Worm (Caenorhabditis elegans) whole organism, midembryonic: ENCODE measurements around the gene hmit-1.3.
A peak's percentile ranks its signal among the peaks of the same experiment; 100 is the strongest.

Experiments used
- T22C8.4 ChIP-seq: fragments of 200-800 bp; sonication (Bioruptor generic); IDR thresholded peaks from 2 replicates; pipeline ENCODE4 v1.3.6; 2022; ENCODE audit warnings: missing genetic modification characterization, missing compliant biosample characterization
- cog-1 ChIP-seq: sonication (generic microtip); optimal IDR thresholded peaks from 2 replicates; lab custom pipeline; 2016; ENCODE audit warnings: missing genetic modification characterization, missing compliant biosample characterization
- flt-1 ChIP-seq: fragments of 200-800 bp; sonication (Bioruptor generic); IDR thresholded peaks from 2 replicates; pipeline ENCODE4 v1.3.6; 2022; ENCODE audit warnings: missing genetic modification characterization, missing compliant biosample characterization
- klf-2 ChIP-seq: fragments of 200-800 bp; sonication (Bioruptor generic); conservative IDR thresholded peaks from 2 replicates; pipeline ENCODE4 v1.3.6; 2022; ENCODE audit warnings: missing genetic modification reagents, missing genetic modification characterization, missing compliant biosample characterization
- med-1 ChIP-seq: sonication (generic microtip); optimal IDR thresholded peaks from 2 replicates; lab custom pipeline; 2017; ENCODE audit warnings: missing genetic modification characterization, mild to moderate bottlenecking, missing compliant biosample characterization, antibody characterized with exemption, missing genetic modification reagents; ENCODE audit not compliant: insufficient read depth
- ref-1 ChIP-seq: fragments of 200-800 bp; sonication (Bioruptor generic); conservative IDR thresholded peaks from 2 replicates; pipeline ENCODE4 v1.3.6; 2022; ENCODE audit warnings: missing genetic modification reagents, missing genetic modification characterization, missing compliant biosample characterization
- tab-1 ChIP-seq: fragments of 200-800 bp; sonication (Bioruptor generic); IDR thresholded peaks from 2 replicates; pipeline ENCODE4 v1.3.6; 2022; ENCODE audit warnings: missing genetic modification characterization, missing compliant biosample characterization
- ztf-23 ChIP-seq: fragments of 200-800 bp; sonication (Bioruptor generic); IDR thresholded peaks from 2 replicates; pipeline ENCODE4 v1.3.6; 2022; ENCODE audit warnings: missing genetic modification reagents, missing genetic modification characterization, missing compliant biosample characterization
- ztf-29 ChIP-seq: fragments of 200-800 bp; sonication (Bioruptor generic); IDR thresholded peaks from 2 replicates; pipeline ENCODE4 v1.3.6; 2022; ENCODE audit warnings: missing genetic modification reagents, missing genetic modification characterization, missing compliant biosample characterization

hmit-1.3 gene

ce11 chrIII:3478795-3479398 lies 40.5 kb downstream of the hmit-1.3 start:
- no peak for TF ChIP-seq ztf-29 (GFP tag; lab: Robert Waterston, UW)
- TF ChIP-seq tab-1 (GFP tag; lab: Robert Waterston, UW) = no peak
- no peak for TF ChIP-seq flt-1 (GFP tag; lab: Robert Waterston, UW)
- TF ChIP-seq ref-1 = no peak

- TF ChIP-seq klf-2 (GFP tag; lab: Robert Waterston, UW) = no peak
- TF ChIP-seq ztf-29 (GFP tag; lab: Robert Waterston, UW) = no peak
- no peak for TF ChIP-seq ref-1
- TF ChIP-seq med-1 = no peak
- no peak for TF ChIP-seq T22C8.4 (GFP tag; lab: Robert Waterston, UW)
- no peak for TF ChIP-seq ztf-23 (GFP tag; lab: Robert Waterston, UW)
- no peak for TF ChIP-seq cog-1
- TF ChIP-seq tab-1 (GFP tag; lab: Robert Waterston, UW) = no peak
- TF ChIP-seq flt-1 (GFP tag; lab: Robert Waterston, UW) = no peak
These were observed 42.0 kb downstream of the hmit-1.3 start for ce11 chrIII:3477375-3477774.

- no peak for TF ChIP-seq med-1
- peak; percentile 66 for TF ChIP-seq cog-1
- TF ChIP-seq ztf-23 (GFP tag; lab: Robert Waterston, UW) = no peak
- TF ChIP-seq flt-1 (GFP tag; lab: Robert Waterston, UW) = 0 out of 2 replicates have a peak, but pooled peaks have one; percentile 29
- no peak for TF ChIP-seq ref-1
- TF ChIP-seq klf-2 (GFP tag; lab: Robert Waterston, UW) = peak; percentile 56; the same call in 1 of the 2 replicates
- no peak for TF ChIP-seq tab-1 (GFP tag; lab: Robert Waterston, UW)
- TF ChIP-seq T22C8.4 (GFP tag; lab: Robert Waterston, UW) = no peak
These were observed 43.2 kb downstream of the hmit-1.3 start for ce11 chrIII:3476245-3476644.

DNA sequence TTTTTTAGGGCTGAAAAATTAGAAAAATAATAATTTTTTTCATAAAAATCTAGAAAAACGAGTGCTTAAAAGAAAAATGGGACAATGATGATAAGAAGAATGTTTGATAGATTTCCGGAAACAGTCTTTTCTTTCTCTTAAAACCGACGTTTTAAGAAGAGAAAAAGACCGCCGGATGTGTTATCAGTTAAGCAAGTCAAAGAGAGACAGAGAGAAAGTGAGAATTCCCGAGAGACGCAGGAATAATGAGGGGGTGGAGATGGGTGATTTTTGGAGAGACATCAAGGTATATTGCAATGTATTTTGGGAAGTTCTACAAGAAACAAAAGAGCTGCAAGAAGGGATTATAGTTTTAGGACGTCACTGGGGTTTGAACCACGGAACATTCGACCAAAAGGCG lies 43.9 kb downstream of the hmit-1.3 start, which contains the start of gene C34C12.9:
C34C12.9 (minus strand) TSS at position 16 of the 400 bp plus-strand sequence.
- TF ChIP-seq T22C8.4 (GFP tag; lab: Robert Waterston, UW) = no peak
- no peak for TF ChIP-seq ztf-29 (GFP tag; lab: Robert Waterston, UW)
- TF ChIP-seq ztf-23 (GFP tag; lab: Robert Waterston, UW) = no peak
- TF ChIP-seq klf-2 (GFP tag; lab: Robert Waterston, UW) = no peak
- TF ChIP-seq ref-1 = no peak
- no peak for TF ChIP-seq med-1
- no peak for TF ChIP-seq cog-1
- no peak for TF ChIP-seq tab-1 (GFP tag; lab: Robert Waterston, UW)
- no peak for TF ChIP-seq flt-1 (GFP tag; lab: Robert Waterston, UW)

DNA sequence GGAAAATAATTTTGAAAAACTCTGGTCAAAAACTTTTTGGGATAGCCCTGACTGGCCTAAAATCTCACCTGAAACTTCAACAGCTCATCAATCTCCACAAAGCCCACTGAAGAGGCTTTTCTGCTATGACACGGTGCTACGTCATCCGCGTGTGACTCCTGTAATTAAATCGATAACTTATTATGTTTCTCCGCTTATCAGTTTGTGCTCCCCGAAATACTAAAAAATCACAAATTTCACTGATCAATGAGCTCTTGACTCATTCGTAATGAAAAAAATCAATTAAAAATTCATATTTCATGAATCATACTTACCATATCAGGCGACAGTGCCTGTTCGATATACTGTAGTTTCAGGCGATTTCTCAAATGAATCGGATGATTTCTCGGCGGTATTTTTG lies 44.4 kb downstream of the hmit-1.3 start:
- no peak for TF ChIP-seq ztf-23 (GFP tag; lab: Robert Waterston, UW)
- TF ChIP-seq tab-1 (GFP tag; lab: Robert Waterston, UW) = no peak
- no peak for TF ChIP-seq ztf-29 (GFP tag; lab: Robert Waterston, UW)
- no peak for TF ChIP-seq cog-1
- TF ChIP-seq T22C8.4 (GFP tag; lab: Robert Waterston, UW) = no peak
- no peak for TF ChIP-seq flt-1 (GFP tag; lab: Robert Waterston, UW)
- no peak for TF ChIP-seq med-1
- TF ChIP-seq klf-2 (GFP tag; lab: Robert Waterston, UW) = no peak
- no peak for TF ChIP-seq ref-1

ce11 chrIII:3471403-3472053 lies 47.9 kb downstream of the hmit-1.3 start, which contains the start of gene rsu-1:
Gene rsu-1 (plus strand): TSS chrIII:3472003.
- TF ChIP-seq cog-1 (peak; percentile 26), T22C8.4 (GFP tag; lab: Robert Waterston, UW) (peak; percentile 51), ref-1 (no peak), med-1 (no peak), klf-2 (GFP tag; lab: Robert Waterston, UW) (no peak)

ce11 chrIII:3470973-3471372 lies 48.4 kb downstream of the hmit-1.3 start:
- no peak for TF ChIP-seq med-1
- no peak for TF ChIP-seq ztf-29 (GFP tag; lab: Robert Waterston, UW)
- TF ChIP-seq cog-1 = no peak
- no peak for TF ChIP-seq ref-1
- no peak for TF ChIP-seq T22C8.4 (GFP tag; lab: Robert Waterston, UW)
- no peak for TF ChIP-seq klf-2 (GFP tag; lab: Robert Waterston, UW)
- TF ChIP-seq ztf-23 (GFP tag; lab: Robert Waterston, UW) = no peak
- no peak for TF ChIP-seq tab-1 (GFP tag; lab: Robert Waterston, UW)
- TF ChIP-seq flt-1 (GFP tag; lab: Robert Waterston, UW) = no peak

ce11 chrIII:3470433-3470832 lies 49.0 kb downstream of the hmit-1.3 start:
- TF ChIP-seq ztf-29 (GFP tag; lab: Robert Waterston, UW) (no peak), cog-1 (no peak), med-1 (no peak), tab-1 (GFP tag; lab: Robert Waterston, UW) (no peak), ref-1 (no peak), flt-1 (GFP tag; lab: Robert Waterston, UW) (no peak)

ce11 chrIII:3469646-3470045 lies 49.8 kb downstream of the hmit-1.3 start, which contains the start of gene smim-14:
Gene smim-14 (minus strand): TSS chrIII:3469746.
- no peak for TF ChIP-seq ztf-29 (GFP tag; lab: Robert Waterston, UW)
- no peak for TF ChIP-seq med-1
- TF ChIP-seq tab-1 (GFP tag; lab: Robert Waterston, UW) = no peak
- no peak for TF ChIP-seq cog-1
- no peak for TF ChIP-seq klf-2 (GFP tag; lab: Robert Waterston, UW)
- no peak for TF ChIP-seq flt-1 (GFP tag; lab: Robert Waterston, UW)
- TF ChIP-seq ref-1 = no peak
- no peak for TF ChIP-seq T22C8.4 (GFP tag; lab: Robert Waterston, UW)
- TF ChIP-seq ztf-23 (GFP tag; lab: Robert Waterston, UW) = no peak

DNA sequence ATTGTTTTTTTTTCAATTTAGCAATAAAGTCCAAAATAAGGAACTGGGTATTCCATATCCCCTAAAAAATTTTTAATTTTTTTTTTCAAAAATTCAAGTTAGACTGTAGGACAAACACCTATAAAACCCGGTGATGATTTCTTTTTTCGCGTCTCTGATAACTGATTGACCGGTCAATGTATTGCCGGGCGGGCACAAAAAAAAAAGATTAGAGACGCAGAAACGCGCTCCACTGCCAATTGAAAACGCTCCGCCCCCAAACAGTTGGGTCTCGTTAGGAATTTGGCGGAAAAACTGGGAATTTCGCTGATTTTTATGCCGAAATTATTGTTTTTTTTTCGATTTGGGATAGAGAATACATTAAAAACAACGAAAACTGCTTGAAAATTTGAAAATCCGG lies 51.0 kb downstream of the hmit-1.3 start:
- TF ChIP-seq ref-1 (no peak), ztf-29 (GFP tag; lab: Robert Waterston, UW) (no peak), klf-2 (GFP tag; lab: Robert Waterston, UW) (no peak), cog-1 (no peak), med-1 (no peak), tab-1 (GFP tag; lab: Robert Waterston, UW) (no peak), ztf-23 (GFP tag; lab: Robert Waterston, UW) (no peak), flt-1 (GFP tag; lab: Robert Waterston, UW) (no peak), T22C8.4 (GFP tag; lab: Robert Waterston, UW) (no peak)
